Fruit fly (Drosophila melanogaster) whole organism: ENCODE data around the gene Vps45.

Source experiments
- psq ChIP-seq: fragments of >200 bp; optimal IDR thresholded peaks from 2 replicates; lab custom pipeline; 2017
- usp ChIP-seq: fragments of >200 bp; optimal IDR thresholded peaks from 2 replicates; lab custom pipeline; 2017; ENCODE audit warnings: missing biosample characterization, missing genetic modification characterization, mixed read lengths

dm6 chr3R:9613124-9613523, 49.4 kb downstream of the Vps45 start:
- TF ChIP-seq usp (GFP tag; lab: Kevin White, UChicago) (no peak), psq (lab: Kevin White, UChicago) (no peak)
